Fruit fly (Drosophila melanogaster) whole organism, embryonic: ENCODE results near the gene rut.

Experiments used
- Ada2b ChIP-seq: fragments of 200-800 bp; sonication (Bioruptor generic); IDR thresholded peaks from 2 replicates; pipeline ENCODE4 v1.3.6; 2022; ENCODE audit warnings: missing biosample characterization, missing genetic modification characterization
- CG10543 ChIP-seq: fragments of 200-800 bp; sonication (Bioruptor generic); optimal IDR thresholded peaks from 3 replicates; lab custom pipeline; 2017; ENCODE audit warnings: missing biosample characterization, mild to moderate bottlenecking, missing genetic modification characterization, moderate library complexity
- CG13287 ChIP-seq: fragments of 200-800 bp; sonication (Bioruptor generic); IDR thresholded peaks from 2 replicates; pipeline ENCODE4 v1.3.6; 2022; ENCODE audit warnings: missing biosample characterization, missing genetic modification characterization; ENCODE audit not compliant: partially characterized antibody
- CG13775 ChIP-seq: fragments of 200-800 bp; sonication (Bioruptor generic); optimal IDR thresholded peaks from 3 replicates; lab custom pipeline; 2017; ENCODE audit warnings: missing biosample characterization, mild to moderate bottlenecking, missing genetic modification characterization
- CG14050 ChIP-seq: fragments of 200-800 bp; sonication (Bioruptor generic); IDR thresholded peaks from 3 replicates; pipeline ENCODE4 v1.3.6; 2022; ENCODE audit warnings: missing biosample characterization, missing genetic modification characterization
- CG15269 ChIP-seq: fragments of 200-800 bp; sonication (Bioruptor generic); optimal IDR thresholded peaks from 2 replicates; lab custom pipeline; 2018; ENCODE audit warnings: missing biosample characterization, mild to moderate bottlenecking, missing genetic modification characterization, moderate library complexity
- CG15479 ChIP-seq: fragments of 200-800 bp; sonication (Bioruptor generic); optimal IDR thresholded peaks from 3 replicates; lab custom pipeline; 2019; ENCODE audit warnings: missing biosample characterization, mild to moderate bottlenecking, missing genetic modification characterization, moderate library complexity
- CG1647 ChIP-seq: fragments of 200-800 bp; sonication (Bioruptor generic); optimal IDR thresholded peaks from 3 replicates; lab custom pipeline; 2016; ENCODE audit warnings: missing biosample characterization, missing genetic modification characterization
- CG16813 ChIP-seq: fragments of 200-800 bp; sonication (Bioruptor generic); IDR thresholded peaks from 3 replicates; pipeline ENCODE4 v1.3.6; 2022; ENCODE audit warnings: missing biosample characterization, missing genetic modification characterization; ENCODE audit not compliant: partially characterized antibody
- CG17912 ChIP-seq: fragments of 200-800 bp; sonication (Bioruptor generic); optimal IDR thresholded peaks from 2 replicates; lab custom pipeline; 2018; ENCODE audit warnings: missing biosample characterization, mild to moderate bottlenecking, missing genetic modification characterization
- CG1792 ChIP-seq: fragments of 200-800 bp; sonication (Bioruptor generic); optimal IDR thresholded peaks from 2 replicates; lab custom pipeline; 2016; ENCODE audit warnings: missing biosample characterization, missing genetic modification characterization
- CG18011 ChIP-seq: fragments of 200-800 bp; sonication (Bioruptor generic); optimal IDR thresholded peaks from 2 replicates; lab custom pipeline; 2017; ENCODE audit warnings: missing biosample characterization, missing genetic modification characterization, mild to moderate bottlenecking, moderate library complexity, missing genotype
- CG18599 ChIP-seq: fragments of 200-800 bp; sonication (Bioruptor generic); optimal IDR thresholded peaks from 3 replicates; lab custom pipeline; 2017; ENCODE audit warnings: missing biosample characterization, missing genetic modification characterization, mild to moderate bottlenecking, moderate library complexity, missing genetic modification reagents
- CG2199 ChIP-seq: fragments of 200-800 bp; sonication (Bioruptor generic); IDR thresholded peaks from 3 replicates; pipeline ENCODE4 v1.3.6; 2022; ENCODE audit warnings: missing biosample characterization, missing genetic modification characterization
- CG34376 ChIP-seq: fragments of 200-800 bp; sonication (Bioruptor generic); optimal IDR thresholded peaks from 2 replicates; lab custom pipeline; 2018; ENCODE audit warnings: missing biosample characterization, mild to moderate bottlenecking, missing genetic modification characterization
- CG34422 ChIP-seq: fragments of 200-800 bp; sonication (Bioruptor generic); IDR thresholded peaks from 3 replicates; pipeline ENCODE4 v1.3.6; 2022; ENCODE audit warnings: missing biosample characterization, missing genetic modification characterization
- CG4404 ChIP-seq: fragments of 200-800 bp; sonication (Bioruptor generic); IDR thresholded peaks from 2 replicates; pipeline ENCODE4 v1.3.6; 2022; ENCODE audit warnings: missing biosample characterization, missing genetic modification characterization
- CG7839 ChIP-seq: fragments of 200-800 bp; sonication (Bioruptor generic); optimal IDR thresholded peaks from 3 replicates; lab custom pipeline; 2018; ENCODE audit warnings: missing biosample characterization, mild to moderate bottlenecking, missing genetic modification characterization, moderate library complexity
- CG8359 ChIP-seq: fragments of 200-800 bp; sonication (Bioruptor generic); optimal IDR thresholded peaks from 2 replicates; lab custom pipeline; 2017; ENCODE audit warnings: missing biosample characterization, mild to moderate bottlenecking, missing genetic modification characterization, borderline replicate concordance
- CG8388 ChIP-seq: fragments of 200-800 bp; sonication (Bioruptor generic); optimal IDR thresholded peaks from 2 replicates; lab custom pipeline; 2019; ENCODE audit warnings: missing biosample characterization, mild to moderate bottlenecking, missing genetic modification characterization, moderate library complexity
- CG8924 ChIP-seq: fragments of 200-800 bp; optimal IDR thresholded peaks from 3 replicates; lab custom pipeline; 2019; ENCODE audit warnings: missing biosample characterization, mild to moderate bottlenecking, missing genetic modification characterization, moderate library complexity
- CG9437 ChIP-seq: fragments of 200-800 bp; sonication (Bioruptor generic); optimal IDR thresholded peaks from 2 replicates; lab custom pipeline; 2018; ENCODE audit warnings: missing biosample characterization, mild to moderate bottlenecking, missing genetic modification characterization
- CG9727 ChIP-seq: fragments of 200-800 bp; sonication (Bioruptor generic); optimal IDR thresholded peaks from 3 replicates; lab custom pipeline; 2017; ENCODE audit warnings: missing biosample characterization, mild to moderate bottlenecking, missing genetic modification characterization
- CG9797 ChIP-seq: fragments of 200-800 bp; sonication (Bioruptor generic); optimal IDR thresholded peaks from 3 replicates; lab custom pipeline; 2018; ENCODE audit warnings: missing biosample characterization, mild to moderate bottlenecking, missing genetic modification characterization
- CG9817 ChIP-seq: fragments of 200-800 bp; sonication (Bioruptor generic); optimal IDR thresholded peaks from 2 replicates; lab custom pipeline; 2018; ENCODE audit warnings: missing biosample characterization, mild to moderate bottlenecking, missing genetic modification characterization, moderate library complexity
- Dek ChIP-seq: fragments of 200-800 bp; sonication (Bioruptor generic); optimal IDR thresholded peaks from 3 replicates; lab custom pipeline; 2019; ENCODE audit warnings: missing biosample characterization, mild to moderate bottlenecking, missing genetic modification characterization, moderate library complexity
- Dref ChIP-seq: fragments of 200-800 bp; sonication (Bioruptor generic); IDR thresholded peaks from 2 replicates; pipeline ENCODE4 v1.3.6; 2022; ENCODE audit warnings: missing biosample characterization, missing genetic modification characterization
- Gug ChIP-seq: fragments of 200-800 bp; sonication (Bioruptor generic); IDR thresholded peaks from 4 replicates; pipeline ENCODE4 v1.3.6; 2022; ENCODE audit warnings: missing biosample characterization, missing genetic modification characterization
- Hr3 ChIP-seq: fragments of 200-800 bp; sonication (Bioruptor generic); optimal IDR thresholded peaks from 3 replicates; lab custom pipeline; 2016; ENCODE audit warnings: missing biosample characterization, missing genetic modification characterization
- Hr51 ChIP-seq, 2 experiments: fragments of 200-800 bp; sonication (Bioruptor generic); optimal IDR thresholded peaks; 2 replicates in 1 of 2; 3 replicates in 1 of 2; lab custom pipeline; 2016 to 2018; ENCODE audit warnings: missing biosample characterization in 2 of 2, missing genetic modification characterization in 2 of 2, mild to moderate bottlenecking in 1 of 2, moderate library complexity in 1 of 2
- Max ChIP-seq: fragments of 200-800 bp; sonication (Bioruptor generic); optimal IDR thresholded peaks from 2 replicates; lab custom pipeline; 2016; ENCODE audit warnings: missing biosample characterization, mild to moderate bottlenecking, missing genetic modification characterization
- NFAT ChIP-seq: fragments of 200-800 bp; sonication (Bioruptor generic); IDR thresholded peaks from 2 replicates; pipeline ENCODE4 v1.3.6; 2022; ENCODE audit warnings: missing biosample characterization, missing genetic modification characterization
- Nf-YC ChIP-seq: fragments of 200-800 bp; optimal IDR thresholded peaks from 3 replicates; lab custom pipeline; 2019; ENCODE audit warnings: missing biosample characterization, mild to moderate bottlenecking, missing genetic modification characterization, moderate library complexity
- Taf1 ChIP-seq: fragments of 200-800 bp; sonication (Bioruptor generic); IDR thresholded peaks from 2 replicates; pipeline ENCODE4 v1.3.6; 2022; ENCODE audit warnings: missing biosample characterization, missing genetic modification characterization
- Trl ChIP-seq, 3 experiments: fragments of >200 bp in 2 of 3; fragments of 200-800 bp in 1 of 3; sonication (Bioruptor generic) in 1 of 3; optimal IDR thresholded peaks; 2 replicates in 1 of 3; 3 replicates in 2 of 3; lab custom pipeline; 2016 to 2017; ENCODE audit warnings: missing biosample characterization in 1 of 3, missing genetic modification characterization in 1 of 3
- cg ChIP-seq: fragments of 200-800 bp; sonication (Bioruptor generic); optimal IDR thresholded peaks from 3 replicates; lab custom pipeline; 2019; ENCODE audit warnings: missing biosample characterization, mild to moderate bottlenecking, missing genetic modification characterization, moderate library complexity
- eyg ChIP-seq: fragments of 200-800 bp; sonication (Bioruptor generic); optimal IDR thresholded peaks from 3 replicates; lab custom pipeline; 2016; ENCODE audit warnings: missing biosample characterization, missing genetic modification characterization
- gce ChIP-seq: fragments of 200-800 bp; sonication (Bioruptor generic); IDR thresholded peaks from 3 replicates; pipeline ENCODE4 v1.3.6; 2022; ENCODE audit warnings: missing biosample characterization, missing genetic modification characterization
- grau ChIP-seq: fragments of 200-800 bp; optimal IDR thresholded peaks from 3 replicates; lab custom pipeline; 2019; ENCODE audit warnings: missing biosample characterization, mild to moderate bottlenecking, missing genetic modification characterization, moderate library complexity
- hb ChIP-seq: fragments of 200-800 bp; sonication (Bioruptor generic); IDR thresholded peaks from 3 replicates; pipeline ENCODE4 v1.3.6; 2022; ENCODE audit warnings: missing biosample characterization, missing genetic modification characterization; ENCODE audit not compliant: partially characterized antibody
- luna ChIP-seq: fragments of 200-800 bp; sonication (Bioruptor generic); optimal IDR thresholded peaks from 2 replicates; lab custom pipeline; 2016; ENCODE audit warnings: missing biosample characterization, missing genetic modification characterization
- mam ChIP-seq: fragments of 200-800 bp; sonication (Bioruptor generic); optimal IDR thresholded peaks from 3 replicates; lab custom pipeline; 2016; ENCODE audit warnings: missing biosample characterization, missing genetic modification characterization
- mirr ChIP-seq: fragments of 200-800 bp; sonication (Bioruptor generic); optimal IDR thresholded peaks from 3 replicates; lab custom pipeline; 2018; ENCODE audit warnings: missing biosample characterization, mild to moderate bottlenecking, missing genetic modification characterization
- nau ChIP-seq: fragments of 200-800 bp; sonication (Bioruptor generic); optimal IDR thresholded peaks from 3 replicates; lab custom pipeline; 2017; ENCODE audit warnings: missing biosample characterization, mild to moderate bottlenecking, missing genetic modification characterization, missing genetic modification reagents
- pan ChIP-seq, 4 experiments: fragments of >200 bp in 3 of 4; fragments of 200-800 bp in 1 of 4; sonication (Bioruptor generic) in 1 of 4; optimal IDR thresholded peaks in 3 of 4; IDR thresholded peaks in 1 of 4; 2 replicates each; pipeline versions ENCODE4 v1.3.6 to Lab custom; 2017 to 2022; ENCODE audit warnings: missing biosample characterization in 2 of 4, missing genetic modification characterization in 2 of 4, mixed read lengths in 1 of 4
- run ChIP-seq: fragments of 200-800 bp; sonication (Bioruptor generic); optimal IDR thresholded peaks from 3 replicates; lab custom pipeline; 2018; ENCODE audit warnings: missing biosample characterization, mild to moderate bottlenecking, missing genetic modification characterization
- slbo ChIP-seq: fragments of 200-800 bp; sonication (Bioruptor generic); IDR thresholded peaks from 2 replicates; pipeline ENCODE4 v1.3.6; 2022; ENCODE audit warnings: missing biosample characterization, missing genetic modification characterization
- tin ChIP-seq: fragments of 200-800 bp; sonication (Bioruptor generic); optimal IDR thresholded peaks from 3 replicates; lab custom pipeline; 2016; ENCODE audit warnings: missing biosample characterization, missing genetic modification characterization

rut gene

DNA sequence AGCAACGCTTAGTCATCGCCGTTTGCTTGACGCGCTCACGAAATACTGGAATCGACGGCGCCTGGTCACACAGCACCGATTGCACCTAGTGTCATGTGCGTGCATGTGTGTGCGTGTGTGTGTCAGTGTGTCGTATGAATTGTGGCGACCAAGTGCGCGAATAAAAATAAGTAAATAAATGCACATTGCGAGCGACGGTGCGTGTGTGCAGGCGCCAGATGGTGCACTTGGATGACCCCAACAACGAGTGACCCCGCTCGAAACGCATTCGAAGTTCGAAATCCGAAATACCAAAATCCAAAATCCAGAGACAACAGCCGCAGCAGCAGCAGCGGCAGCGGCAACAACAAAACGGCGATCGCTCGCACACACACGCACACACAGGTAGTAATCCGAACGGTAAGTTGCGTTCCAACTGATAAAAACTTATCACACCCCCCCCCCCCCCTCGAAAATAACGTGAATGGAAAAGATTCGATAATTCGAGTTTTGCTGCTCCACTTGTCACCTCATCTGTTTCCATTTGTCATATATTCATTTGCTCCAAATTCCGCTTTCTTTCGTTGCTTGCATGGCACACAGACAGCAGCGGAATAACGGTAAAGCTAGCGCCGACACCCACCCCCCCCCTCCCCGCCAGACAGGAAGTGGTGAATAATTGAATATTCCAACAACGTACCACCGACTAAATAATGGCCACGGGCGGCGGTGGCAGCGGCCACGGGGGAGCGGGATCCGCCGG, 6.9 kb upstream of the rut start, which contains the start of gene CG14411 (continued):
- TF ChIP-seq CG16813 (peak; percentile 18; the same call in 1 of the 3 replicates), CG34422 (GFP tag; lab: Robert Waterston, UW) (peak; percentile 66; the same call in 2 of the 3 replicates), run (tag; lab: Kevin White, UChicago) (no peak), CG18011 (GFP tag; lab: Kevin White, UChicago) (no peak), cg (GFP tag; lab: Kevin White, UChicago) (peak; percentile 91), Ada2b (GFP tag; lab: Robert Waterston, UW) (no peak), hb (GFP tag; lab: Robert Waterston, UW) (no peak), CG8359 (GFP tag; lab: Kevin White, UChicago) (no peak), CG9727 (GFP tag; lab: Kevin White, UChicago) (no peak), CG17912 (GFP tag; lab: Kevin White, UChicago) (no peak), Gug (GFP tag; lab: Robert Waterston, UW) (no peak), CG15269 (no peak), CG2199 (no peak), eyg (GFP tag; lab: Kevin White, UChicago) (no peak), CG4404 (GFP tag; lab: Robert Waterston, UW) (no peak), CG10543 (GFP tag; lab: Kevin White, UChicago) (no peak), Trl (optimal IDR thresholded peaks at IDR 0.05; lab: Kevin White, UChicago) (no peak), Trl (GFP tag; optimal IDR thresholded peaks at IDR 0.05; lab: Kevin White, UChicago) (no peak), CG9437 (no peak), gce (GFP tag; lab: Robert Waterston, UW) (no peak), CG9797 (GFP tag; lab: Kevin White, UChicago) (peak; percentile 91), NFAT (GFP tag; lab: Robert Waterston, UW) (no peak), Max (no peak), Hr3 (GFP tag; lab: Kevin White, UChicago) (no peak), CG14050 (GFP tag; lab: Robert Waterston, UW) (no peak), CG9817 (tag; lab: Kevin White, UChicago) (no peak), CG13775 (GFP tag; lab: Kevin White, UChicago) (no peak), Dek (no peak), CG7839 (tag; lab: Kevin White, UChicago) (no peak), CG34376 (GFP tag; lab: Kevin White, UChicago) (no peak), mam (no peak), tin (no peak), CG1647 (no peak), grau (tag; lab: Kevin White, UChicago) (no peak), luna (no peak), Nf-YC (no peak), pan (optimal IDR thresholded peaks at IDR 0.05; lab: Kevin White, UChicago) (no peak), pan (GFP tag; optimal IDR thresholded peaks at IDR 0.05 in 1 of 2, IDR thresholded peaks at IDR 0.05 in 1 of 2) (no peak), CG18599 (no peak), CG13287 (no peak), Taf1 (GFP tag; lab: Robert Waterston, UW) (no peak), Dref (peak; percentile 52), CG8924 (tag; lab: Kevin White, UChicago) (peak; percentile 31), nau (GFP tag; lab: Kevin White, UChicago) (no peak), Hr51 (GFP tag; optimal IDR thresholded peaks at IDR 0.05; lab: Kevin White, UChicago) (no peak), mirr (GFP tag; lab: Kevin White, UChicago) (no peak), slbo (no peak), CG8388 (GFP tag; lab: Kevin White, UChicago) (no peak), CG15479 (GFP tag; lab: Kevin White, UChicago) (peak; percentile 18), CG1792 (no peak)
